Worm (Caenorhabditis elegans): ENCODE results near the gene rme-6.

DNA sequence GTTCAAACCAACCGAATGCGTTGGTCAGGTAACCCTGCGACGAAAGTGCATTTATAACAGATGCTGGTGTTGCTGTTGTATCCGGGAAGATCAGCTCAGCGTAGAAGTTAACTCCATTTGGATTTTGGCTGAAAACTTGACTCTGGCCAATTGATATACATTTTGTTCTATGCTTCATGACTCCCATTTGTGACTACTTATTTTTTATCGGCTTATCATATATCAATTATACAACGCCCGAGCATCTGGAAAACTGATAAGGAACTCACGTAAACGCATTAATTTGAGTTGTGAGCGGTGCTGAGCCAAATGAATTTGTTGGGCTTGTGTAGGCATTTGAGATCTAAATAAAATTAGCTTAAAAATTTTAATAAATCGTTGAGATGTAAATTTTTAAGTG, 50.4 kb downstream of the rme-6 start:
- TF ChIP-seq dao-5 (tag; optimal IDR thresholded peaks at IDR 0.05), result no peak
- no peak for TF ChIP-seq him-1 (tag; optimal IDR thresholded peaks at IDR 0.05)
- no peak for TF ChIP-seq W03F9.2 (tag; optimal IDR thresholded peaks at IDR 0.05)

Data from whole organism, L4/young adult.